Worm (Caenorhabditis elegans) whole organism, midembryonic: ENCODE measurements around the gene R02E12.5.

Experiments
- T22C8.4 ChIP-seq: fragments of 200-800 bp; sonication (Bioruptor generic); IDR thresholded peaks from 2 replicates; pipeline ENCODE4 v1.3.6; 2022; ENCODE audit warnings: missing genetic modification characterization, missing compliant biosample characterization
- flt-1 ChIP-seq: fragments of 200-800 bp; sonication (Bioruptor generic); IDR thresholded peaks from 2 replicates; pipeline ENCODE4 v1.3.6; 2022; ENCODE audit warnings: missing genetic modification characterization, missing compliant biosample characterization
- klf-2 ChIP-seq: fragments of 200-800 bp; sonication (Bioruptor generic); conservative IDR thresholded peaks from 2 replicates; pipeline ENCODE4 v1.3.6; 2022; ENCODE audit warnings: missing genetic modification reagents, missing genetic modification characterization, missing compliant biosample characterization
- med-1 ChIP-seq: sonication (generic microtip); optimal IDR thresholded peaks from 2 replicates; lab custom pipeline; 2017; ENCODE audit warnings: missing genetic modification characterization, mild to moderate bottlenecking, missing compliant biosample characterization, antibody characterized with exemption, missing genetic modification reagents; ENCODE audit not compliant: insufficient read depth
- ref-1 ChIP-seq: fragments of 200-800 bp; sonication (Bioruptor generic); conservative IDR thresholded peaks from 2 replicates; pipeline ENCODE4 v1.3.6; 2022; ENCODE audit warnings: missing genetic modification reagents, missing genetic modification characterization, missing compliant biosample characterization
- tab-1 ChIP-seq: fragments of 200-800 bp; sonication (Bioruptor generic); IDR thresholded peaks from 2 replicates; pipeline ENCODE4 v1.3.6; 2022; ENCODE audit warnings: missing genetic modification characterization, missing compliant biosample characterization
- ztf-23 ChIP-seq: fragments of 200-800 bp; sonication (Bioruptor generic); IDR thresholded peaks from 2 replicates; pipeline ENCODE4 v1.3.6; 2022; ENCODE audit warnings: missing genetic modification reagents, missing genetic modification characterization, missing compliant biosample characterization
- ztf-29 ChIP-seq: fragments of 200-800 bp; sonication (Bioruptor generic); IDR thresholded peaks from 2 replicates; pipeline ENCODE4 v1.3.6; 2022; ENCODE audit warnings: missing genetic modification reagents, missing genetic modification characterization, missing compliant biosample characterization

- TF ChIP-seq med-1 (no peak), ztf-23 (no peak), ref-1 (no peak), flt-1 (GFP tag; lab: Robert Waterston, UW) (no peak), klf-2 (GFP tag; lab: Robert Waterston, UW) (no peak), T22C8.4 (GFP tag; lab: Robert Waterston, UW) (no peak), ztf-29 (GFP tag; lab: Robert Waterston, UW) (no peak), tab-1 (GFP tag; lab: Robert Waterston, UW) (no peak)
These were observed at the start of gene R02E12.5 for ce11 chrX:3997040-3997439.
